Worm (Caenorhabditis elegans) whole organism, mixed stage, embryonic: ENCODE results near the gene Y71H2AM.12.

Source experiments
- bed-3 ChIP-seq: fragments of 200-800 bp; sonication (Bioruptor generic); optimal IDR thresholded peaks from 3 replicates; lab custom pipeline; 2018; ENCODE audit warnings: mild to moderate bottlenecking, missing genetic modification characterization, moderate library complexity, missing compliant biosample characterization
- ceh-43 ChIP-seq: fragments of 200-800 bp; sonication (Bioruptor generic); optimal IDR thresholded peaks from 2 replicates; lab custom pipeline; 2018; ENCODE audit warnings: mild to moderate bottlenecking, missing genetic modification characterization, moderate library complexity, missing compliant biosample characterization
- ces-1 ChIP-seq: fragments of 150-350 bp; optimal IDR thresholded peaks from 2 replicates; lab custom pipeline; 2014; ENCODE audit warnings: missing biosample characterization, missing genetic modification reagents, missing genetic modification characterization
- elt-3 ChIP-seq: fragments of 150-350 bp; optimal IDR thresholded peaks from 2 replicates; lab custom pipeline; 2014; ENCODE audit warnings: missing biosample characterization, missing genetic modification characterization
- mls-2 ChIP-seq: sonication (generic microtip); optimal IDR thresholded peaks from 2 replicates; lab custom pipeline; 2016; ENCODE audit warnings: mild to moderate bottlenecking, missing genetic modification characterization, moderate library complexity, missing compliant biosample characterization
- nhr-12 ChIP-seq: fragments of 150-350 bp; optimal IDR thresholded peaks from 2 replicates; lab custom pipeline; 2014; ENCODE audit warnings: missing biosample characterization, missing genetic modification characterization
- nhr-76 ChIP-seq: sonication (generic microtip); optimal IDR thresholded peaks from 2 replicates; lab custom pipeline; 2017; ENCODE audit warnings: missing biosample characterization, missing genetic modification characterization
- snpc-4 ChIP-seq: fragments of 150-350 bp; optimal IDR thresholded peaks from 2 replicates; lab custom pipeline; 2014; ENCODE audit warnings: missing biosample characterization, missing genetic modification characterization
- sptf-1 ChIP-seq: sonication (generic microtip); optimal IDR thresholded peaks from 2 replicates; lab custom pipeline; 2017; ENCODE audit warnings: mild to moderate bottlenecking, missing genetic modification characterization, moderate library complexity, missing compliant biosample characterization

- TF ChIP-seq nhr-76 (tag; lab: Kevin White, UChicago) (no peak), sptf-1 (tag; lab: Kevin White, UChicago) (no peak), bed-3 (no peak), nhr-12 (no peak), ceh-43 (GFP tag; lab: Kevin White, UChicago) (no peak), snpc-4 (tag; lab: Kevin White, UChicago) (no peak), ces-1 (no peak), elt-3 (no peak), mls-2 (no peak)
Measured at ce11 chrIII:2711527-2711926, 22.4 kb downstream of the Y71H2AM.12 start.
